Fruit fly (Drosophila melanogaster) whole organism, embryonic: ENCODE data around the gene CG33791.

Source experiments
- B-H2 ChIP-seq: fragments of 200-800 bp; sonication (Bioruptor generic); optimal IDR thresholded peaks from 2 replicates; lab custom pipeline; 2018; ENCODE audit warnings: missing biosample characterization, mild to moderate bottlenecking, missing genetic modification characterization
- BEAF-32 ChIP-seq: fragments of 200-800 bp; sonication (Bioruptor generic); optimal IDR thresholded peaks from 3 replicates; lab custom pipeline; 2017; ENCODE audit warnings: missing biosample characterization, missing genetic modification characterization, mild to moderate bottlenecking, moderate library complexity, missing genetic modification reagents
- Bdp1 ChIP-seq: fragments of 200-800 bp; sonication (Bioruptor generic); optimal IDR thresholded peaks from 3 replicates; lab custom pipeline; 2016; ENCODE audit warnings: missing biosample characterization, missing genetic modification characterization
- Blimp-1 ChIP-seq: fragments of 200-800 bp; sonication (Bioruptor generic); optimal IDR thresholded peaks from 3 replicates; lab custom pipeline; 2018; ENCODE audit warnings: missing biosample characterization, missing genetic modification characterization, mild to moderate bottlenecking, moderate library complexity, missing genetic modification reagents
- CG10147 ChIP-seq: fragments of 200-800 bp; sonication (Bioruptor generic); optimal IDR thresholded peaks from 2 replicates; lab custom pipeline; 2019; ENCODE audit warnings: missing biosample characterization, mild to moderate bottlenecking, missing genetic modification characterization, moderate library complexity
- CG10209 ChIP-seq: fragments of 200-800 bp; sonication (Bioruptor generic); optimal IDR thresholded peaks from 3 replicates; lab custom pipeline; 2017; ENCODE audit warnings: missing biosample characterization, mild to moderate bottlenecking, missing genetic modification characterization, missing genetic modification reagents
- CG10267 ChIP-seq: fragments of 200-800 bp; sonication (Bioruptor generic); optimal IDR thresholded peaks from 2 replicates; lab custom pipeline; 2018; ENCODE audit warnings: missing biosample characterization, mild to moderate bottlenecking, missing genetic modification characterization, moderate library complexity
- CG10979 ChIP-seq: fragments of 200-800 bp; sonication (Bioruptor generic); optimal IDR thresholded peaks from 2 replicates; lab custom pipeline; 2018; ENCODE audit warnings: missing biosample characterization, mild to moderate bottlenecking, missing genetic modification characterization, moderate library complexity
- CG12104 ChIP-seq: fragments of 200-800 bp; sonication (Bioruptor generic); optimal IDR thresholded peaks from 3 replicates; lab custom pipeline; 2016; ENCODE audit warnings: missing biosample characterization, missing genetic modification characterization
- CG13775 ChIP-seq: fragments of 200-800 bp; sonication (Bioruptor generic); optimal IDR thresholded peaks from 3 replicates; lab custom pipeline; 2017; ENCODE audit warnings: missing biosample characterization, mild to moderate bottlenecking, missing genetic modification characterization
- CG15269 ChIP-seq: fragments of 200-800 bp; sonication (Bioruptor generic); optimal IDR thresholded peaks from 2 replicates; lab custom pipeline; 2018; ENCODE audit warnings: missing biosample characterization, mild to moderate bottlenecking, missing genetic modification characterization, moderate library complexity
- CG17385 ChIP-seq: fragments of 200-800 bp; sonication (Bioruptor generic); optimal IDR thresholded peaks from 3 replicates; lab custom pipeline; 2018; ENCODE audit warnings: missing biosample characterization, mild to moderate bottlenecking, missing genetic modification characterization
- CG17802 ChIP-seq: fragments of 200-800 bp; sonication (Bioruptor generic); optimal IDR thresholded peaks from 2 replicates; lab custom pipeline; 2018; ENCODE audit warnings: missing biosample characterization, mild to moderate bottlenecking, missing genetic modification characterization, moderate library complexity
- CG17829 ChIP-seq: fragments of 200-800 bp; optimal IDR thresholded peaks from 2 replicates; lab custom pipeline; 2019; ENCODE audit warnings: missing biosample characterization, mild to moderate bottlenecking, missing genetic modification characterization, moderate library complexity
- CG1832 ChIP-seq: fragments of 200-800 bp; sonication (Bioruptor generic); optimal IDR thresholded peaks from 2 replicates; lab custom pipeline; 2017; ENCODE audit warnings: missing biosample characterization, mild to moderate bottlenecking, missing genetic modification characterization, inconsistent platforms
- CG2116 ChIP-seq: fragments of 200-800 bp; sonication (Bioruptor generic); optimal IDR thresholded peaks from 3 replicates; lab custom pipeline; 2018; ENCODE audit warnings: missing biosample characterization, mild to moderate bottlenecking, missing genetic modification characterization
- CG2120 ChIP-seq: fragments of 200-800 bp; sonication (Bioruptor generic); optimal IDR thresholded peaks from 3 replicates; lab custom pipeline; 2016; ENCODE audit warnings: missing biosample characterization, missing genetic modification characterization
- CG2202 ChIP-seq: fragments of 200-800 bp; sonication (Bioruptor generic); optimal IDR thresholded peaks from 2 replicates; lab custom pipeline; 2018; ENCODE audit warnings: missing biosample characterization, mild to moderate bottlenecking, missing genetic modification characterization
- CG2678 ChIP-seq: fragments of 200-800 bp; sonication (Bioruptor generic); optimal IDR thresholded peaks from 3 replicates; lab custom pipeline; 2019; ENCODE audit warnings: missing biosample characterization, mild to moderate bottlenecking, missing genetic modification characterization, moderate library complexity
- CG2712 ChIP-seq: fragments of 200-800 bp; optimal IDR thresholded peaks from 3 replicates; lab custom pipeline; 2019; ENCODE audit warnings: missing biosample characterization, mild to moderate bottlenecking, missing genetic modification characterization, moderate library complexity
- CG2889 ChIP-seq: fragments of 200-800 bp; sonication (Bioruptor generic); IDR thresholded peaks from 3 replicates; pipeline ENCODE4 v1.3.6; 2022; ENCODE audit warnings: missing biosample characterization, missing genetic modification characterization
- CG32532 ChIP-seq: fragments of 200-800 bp; sonication (Bioruptor generic); IDR thresholded peaks from 2 replicates; pipeline ENCODE4 v1.3.6; 2022; ENCODE audit warnings: missing biosample characterization, missing genetic modification characterization
- CG4282 ChIP-seq: fragments of 200-800 bp; sonication (Bioruptor generic); optimal IDR thresholded peaks from 2 replicates; lab custom pipeline; 2016; ENCODE audit warnings: missing biosample characterization, missing genetic modification characterization
- CG4707 ChIP-seq: fragments of 200-800 bp; sonication (Bioruptor generic); optimal IDR thresholded peaks from 2 replicates; lab custom pipeline; 2018; ENCODE audit warnings: missing biosample characterization, mild to moderate bottlenecking, missing genetic modification characterization, moderate library complexity
- CG5245 ChIP-seq: fragments of 200-800 bp; sonication (Bioruptor generic); optimal IDR thresholded peaks from 3 replicates; lab custom pipeline; 2016; ENCODE audit warnings: missing biosample characterization, missing genetic modification characterization
- CG8290 ChIP-seq, 3 experiments: fragments of 200-800 bp; sonication (Bioruptor generic); optimal IDR thresholded peaks; 2 replicates each; lab custom pipeline; 2016 to 2019; ENCODE audit warnings: missing biosample characterization in 3 of 3, missing genetic modification characterization in 3 of 3, mild to moderate bottlenecking in 2 of 3, moderate library complexity in 1 of 3
- Chrac-16 ChIP-seq: fragments of 200-800 bp; sonication (Bioruptor generic); optimal IDR thresholded peaks from 3 replicates; lab custom pipeline; 2016; ENCODE audit warnings: missing biosample characterization, missing genetic modification characterization
- Dad ChIP-seq: fragments of 200-800 bp; sonication (Bioruptor generic); optimal IDR thresholded peaks from 3 replicates; lab custom pipeline; 2016; ENCODE audit warnings: missing biosample characterization, missing genetic modification characterization
- Doc2 ChIP-seq: fragments of 200-800 bp; sonication (Bioruptor generic); IDR thresholded peaks from 2 replicates; pipeline ENCODE4 v1.3.6; 2022; ENCODE audit warnings: missing biosample characterization, missing genetic modification characterization
- MESR4 ChIP-seq: fragments of 200-800 bp; sonication (Bioruptor generic); optimal IDR thresholded peaks from 2 replicates; lab custom pipeline; 2018; ENCODE audit warnings: missing biosample characterization, mild to moderate bottlenecking, missing genetic modification characterization, moderate library complexity
- Meics ChIP-seq: fragments of 200-800 bp; sonication (Bioruptor generic); optimal IDR thresholded peaks from 2 replicates; lab custom pipeline; 2017; ENCODE audit warnings: missing biosample characterization, mild to moderate bottlenecking, missing genetic modification characterization
- Neu2 ChIP-seq: fragments of 200-800 bp; sonication (Bioruptor generic); optimal IDR thresholded peaks from 3 replicates; lab custom pipeline; 2016; ENCODE audit warnings: missing biosample characterization, missing genetic modification characterization, borderline replicate concordance
- Oaz ChIP-seq: fragments of 200-800 bp; sonication (Bioruptor generic); IDR thresholded peaks from 2 replicates; pipeline ENCODE4 v1.3.6; 2022; ENCODE audit warnings: missing biosample characterization, missing genetic modification characterization
- Ravus ChIP-seq: fragments of 200-800 bp; sonication (Bioruptor generic); IDR thresholded peaks from 2 replicates; pipeline ENCODE4 v1.3.6; 2022; ENCODE audit warnings: missing biosample characterization, missing genetic modification characterization
- Sox102F ChIP-seq: fragments of 200-800 bp; sonication (Bioruptor generic); optimal IDR thresholded peaks from 2 replicates; lab custom pipeline; 2018; ENCODE audit warnings: missing biosample characterization, mild to moderate bottlenecking, missing genetic modification characterization, moderate library complexity
- Trl ChIP-seq, 3 experiments: fragments of >200 bp in 2 of 3; fragments of 200-800 bp in 1 of 3; sonication (Bioruptor generic) in 1 of 3; optimal IDR thresholded peaks; 2 replicates in 1 of 3; 3 replicates in 2 of 3; lab custom pipeline; 2016 to 2017; ENCODE audit warnings: missing biosample characterization in 1 of 3, missing genetic modification characterization in 1 of 3
- al ChIP-seq: fragments of 200-800 bp; sonication (Bioruptor generic); IDR thresholded peaks from 2 replicates; pipeline ENCODE4 v1.3.6; 2022; ENCODE audit warnings: missing biosample characterization, missing genetic modification characterization
- aop ChIP-seq: fragments of 200-800 bp; sonication (Bioruptor generic); IDR thresholded peaks from 2 replicates; pipeline ENCODE4 v1.3.6; 2022; ENCODE audit warnings: missing biosample characterization, missing genetic modification characterization
- cg ChIP-seq: fragments of 200-800 bp; sonication (Bioruptor generic); optimal IDR thresholded peaks from 3 replicates; lab custom pipeline; 2019; ENCODE audit warnings: missing biosample characterization, mild to moderate bottlenecking, missing genetic modification characterization, moderate library complexity
- dpn ChIP-seq, 2 experiments: fragments of 200-800 bp; sonication (Bioruptor generic); optimal IDR thresholded peaks; 3 replicates each; lab custom pipeline; 2016; ENCODE audit warnings: missing biosample characterization in 2 of 2, missing genetic modification characterization in 2 of 2
- grau ChIP-seq: fragments of 200-800 bp; optimal IDR thresholded peaks from 3 replicates; lab custom pipeline; 2019; ENCODE audit warnings: missing biosample characterization, mild to moderate bottlenecking, missing genetic modification characterization, moderate library complexity
- lola ChIP-seq, 3 experiments: fragments of >200 bp in 2 of 3; fragments of 200-800 bp in 1 of 3; sonication (Bioruptor generic) in 1 of 3; optimal IDR thresholded peaks; 2 replicates each; lab custom pipeline; 2017 to 2019; ENCODE audit warnings: missing biosample characterization in 3 of 3, missing genetic modification characterization in 3 of 3, mild to moderate bottlenecking in 1 of 3, moderate library complexity in 1 of 3
- nerfin-2 ChIP-seq: fragments of 200-800 bp; sonication (Bioruptor generic); IDR thresholded peaks from 2 replicates; pipeline ENCODE4 v1.3.6; 2022; ENCODE audit warnings: missing biosample characterization, missing genetic modification characterization; ENCODE audit not compliant: partially characterized antibody
- nmo ChIP-seq: fragments of 200-800 bp; sonication (Bioruptor generic); optimal IDR thresholded peaks from 2 replicates; lab custom pipeline; 2018; ENCODE audit warnings: missing biosample characterization, mild to moderate bottlenecking, missing genetic modification characterization, moderate library complexity
- p53 ChIP-seq: fragments of 200-800 bp; sonication (Bioruptor generic); optimal IDR thresholded peaks from 2 replicates; lab custom pipeline; 2016; ENCODE audit warnings: missing biosample characterization, missing genetic modification characterization
- pzg ChIP-seq: fragments of 200-800 bp; sonication (Bioruptor generic); optimal IDR thresholded peaks from 3 replicates; lab custom pipeline; 2018; ENCODE audit warnings: missing biosample characterization, mild to moderate bottlenecking, missing genetic modification characterization, moderate library complexity
- ro ChIP-seq: fragments of 200-800 bp; sonication (Bioruptor generic); IDR thresholded peaks from 2 replicates; pipeline ENCODE4 v1.3.6; 2022; ENCODE audit warnings: missing biosample characterization, missing genetic modification characterization
- so ChIP-seq: fragments of 200-800 bp; sonication (Bioruptor generic); IDR thresholded peaks from 3 replicates; pipeline ENCODE4 v1.3.6; 2022; ENCODE audit warnings: missing biosample characterization, missing genetic modification characterization

CG33791 gene

dm6 chr3L:1578391-1578948, 24.3 kb upstream of the CG33791 start (continued):
- TF ChIP-seq CG17829 (tag; lab: Kevin White, UChicago) (no peak), pzg (GFP tag; lab: Kevin White, UChicago) (no peak), Doc2 (no peak), so (0 out of 3 replicates have a peak, but pooled peaks have one; percentile 6), Trl (optimal IDR thresholded peaks at IDR 0.05; lab: Kevin White, UChicago) (no peak), Trl (GFP tag; optimal IDR thresholded peaks at IDR 0.05; lab: Kevin White, UChicago) (no peak), CG1832 (GFP tag; lab: Kevin White, UChicago) (peak; percentile 54), Dad (no peak), CG10267 (tag; lab: Kevin White, UChicago) (peak; percentile 7), CG2712 (tag; lab: Kevin White, UChicago) (peak; percentile 43), CG13775 (peak; percentile 8), nmo (GFP tag; lab: Kevin White, UChicago) (peak; percentile 4), B-H2 (GFP tag; lab: Kevin White, UChicago) (no peak), aop (GFP tag; lab: Robert Waterston, UW) (no peak), dpn (GFP tag; optimal IDR thresholded peaks at IDR 0.05; lab: Kevin White, UChicago) (peak in 1 of 2 experiments; percentile 28), BEAF-32 (GFP tag; lab: Kevin White, UChicago) (no peak), CG2120 (GFP tag; lab: Kevin White, UChicago) (peak; percentile 53), CG2678 (tag; lab: Kevin White, UChicago) (peak; percentile 68), al (GFP tag; lab: Robert Waterston, UW) (peak; percentile 10; the same call in 1 of the 2 replicates), CG10209 (GFP tag; lab: Kevin White, UChicago) (peak; percentile 15), CG15269 (tag; lab: Kevin White, UChicago) (peak; percentile 50), Chrac-16 (GFP tag; lab: Kevin White, UChicago) (peak; percentile 34), Oaz (GFP tag; lab: Robert Waterston, UW) (no peak), nerfin-2 (GFP tag; lab: Robert Waterston, UW) (no peak), Blimp-1 (GFP tag; lab: Kevin White, UChicago) (peak; percentile 44), p53 (GFP tag; lab: Kevin White, UChicago) (no peak), Meics (peak; percentile 49), Sox102F (GFP tag; lab: Kevin White, UChicago) (peak; percentile 46), Ravus (no peak), CG4282 (GFP tag; lab: Kevin White, UChicago) (no peak), CG10979 (tag; lab: Kevin White, UChicago) (peak; percentile 25), CG2116 (GFP tag; lab: Kevin White, UChicago) (peak; percentile 19), ro (no peak), CG17802 (tag; lab: Kevin White, UChicago) (no peak), CG8290 (GFP tag; optimal IDR thresholded peaks at IDR 0.05; lab: Kevin White, UChicago) (no peak), CG8290 (tag; optimal IDR thresholded peaks at IDR 0.05; lab: Kevin White, UChicago) (peak in 1 of 2 experiments; percentile 20), CG17385 (GFP tag; lab: Kevin White, UChicago) (peak; percentile 20), CG32532 (GFP tag; lab: Robert Waterston, UW) (0 out of 2 replicates have a peak, but pooled peaks have one; percentile 37), lola (GFP tag; optimal IDR thresholded peaks at IDR 0.05; lab: Kevin White, UChicago) (no peak), CG2889 (no peak), CG12104 (GFP tag; lab: Kevin White, UChicago) (no peak), CG4707 (GFP tag; lab: Kevin White, UChicago) (peak; percentile 7), Neu2 (no peak), CG5245 (GFP tag; lab: Kevin White, UChicago) (peak; percentile 39), MESR4 (GFP tag; lab: Kevin White, UChicago) (no peak), Bdp1 (GFP tag; lab: Kevin White, UChicago) (no peak), CG10147 (peak; percentile 1), grau (tag; lab: Kevin White, UChicago) (peak; percentile 80), cg (GFP tag; lab: Kevin White, UChicago) (no peak), CG2202 (no peak)
